Worm (Caenorhabditis elegans) whole organism, early embryonic: ENCODE data around the gene srlf-27.

Source experiments
- B0310.2 ChIP-seq: sonication (generic microtip); optimal IDR thresholded peaks from 2 replicates; lab custom pipeline; 2016; ENCODE audit warnings: mild to moderate bottlenecking, missing genetic modification characterization, missing compliant biosample characterization
- aly-1 ChIP-seq: sonication (generic microtip); optimal IDR thresholded peaks from 2 replicates; lab custom pipeline; 2016; ENCODE audit warnings: missing genetic modification characterization, missing compliant biosample characterization
- ama-1 ChIP-seq: fragments of 150-350 bp; optimal IDR thresholded peaks from 2 replicates; lab custom pipeline; 2014
- ceh-13 ChIP-seq: fragments of 200-800 bp; sonication (Bioruptor generic); optimal IDR thresholded peaks from 2 replicates; lab custom pipeline; 2018; ENCODE audit warnings: mild to moderate bottlenecking, missing genetic modification characterization, missing compliant biosample characterization
- ceh-36 ChIP-seq: sonication (generic microtip); optimal IDR thresholded peaks from 2 replicates; lab custom pipeline; 2016; ENCODE audit warnings: missing genetic modification characterization, inconsistent platforms, missing compliant biosample characterization
- ets-7 ChIP-seq: sonication (generic microtip); optimal IDR thresholded peaks from 2 replicates; lab custom pipeline; 2016; ENCODE audit warnings: missing genotype, missing genetic modification characterization, missing compliant biosample characterization
- flt-1 ChIP-seq: fragments of 200-800 bp; sonication (Bioruptor generic); IDR thresholded peaks from 2 replicates; pipeline ENCODE4 v1.3.6; 2022; ENCODE audit warnings: missing genetic modification characterization, missing compliant biosample characterization
- hmbx-1 ChIP-seq: sonication (generic microtip); optimal IDR thresholded peaks from 2 replicates; lab custom pipeline; 2016; ENCODE audit warnings: mild to moderate bottlenecking, missing genetic modification characterization, missing compliant biosample characterization
- hmg-4 ChIP-seq: fragments of 200-800 bp; sonication (Bioruptor generic); optimal IDR thresholded peaks from 2 replicates; lab custom pipeline; 2018; ENCODE audit warnings: mild to moderate bottlenecking, missing genetic modification characterization, missing compliant biosample characterization
- scrt-1 ChIP-seq: fragments of 200-800 bp; sonication (Bioruptor generic); IDR thresholded peaks from 2 replicates; pipeline ENCODE4 v1.3.6; 2022; ENCODE audit warnings: missing genetic modification characterization, missing compliant biosample characterization
- sea-1 ChIP-seq: fragments of 200-800 bp; sonication (Bioruptor generic); conservative IDR thresholded peaks from 2 replicates; pipeline ENCODE4 v1.3.6; 2022; ENCODE audit warnings: missing genetic modification characterization, missing compliant biosample characterization
- tbx-11 ChIP-seq: fragments of 200-800 bp; sonication (Bioruptor generic); IDR thresholded peaks from 2 replicates; pipeline ENCODE4 v1.3.6; 2022; ENCODE audit warnings: missing genetic modification characterization, missing compliant biosample characterization
- tbx-37 ChIP-seq: fragments of 200-800 bp; sonication (Bioruptor generic); conservative IDR thresholded peaks from 2 replicates; pipeline ENCODE4 v1.3.6; 2022; ENCODE audit warnings: missing genetic modification reagents, missing genetic modification characterization, missing compliant biosample characterization
- tra-4 ChIP-seq: sonication (generic microtip); optimal IDR thresholded peaks from 2 replicates; lab custom pipeline; 2017; ENCODE audit warnings: missing genetic modification characterization, missing compliant biosample characterization

DNA sequence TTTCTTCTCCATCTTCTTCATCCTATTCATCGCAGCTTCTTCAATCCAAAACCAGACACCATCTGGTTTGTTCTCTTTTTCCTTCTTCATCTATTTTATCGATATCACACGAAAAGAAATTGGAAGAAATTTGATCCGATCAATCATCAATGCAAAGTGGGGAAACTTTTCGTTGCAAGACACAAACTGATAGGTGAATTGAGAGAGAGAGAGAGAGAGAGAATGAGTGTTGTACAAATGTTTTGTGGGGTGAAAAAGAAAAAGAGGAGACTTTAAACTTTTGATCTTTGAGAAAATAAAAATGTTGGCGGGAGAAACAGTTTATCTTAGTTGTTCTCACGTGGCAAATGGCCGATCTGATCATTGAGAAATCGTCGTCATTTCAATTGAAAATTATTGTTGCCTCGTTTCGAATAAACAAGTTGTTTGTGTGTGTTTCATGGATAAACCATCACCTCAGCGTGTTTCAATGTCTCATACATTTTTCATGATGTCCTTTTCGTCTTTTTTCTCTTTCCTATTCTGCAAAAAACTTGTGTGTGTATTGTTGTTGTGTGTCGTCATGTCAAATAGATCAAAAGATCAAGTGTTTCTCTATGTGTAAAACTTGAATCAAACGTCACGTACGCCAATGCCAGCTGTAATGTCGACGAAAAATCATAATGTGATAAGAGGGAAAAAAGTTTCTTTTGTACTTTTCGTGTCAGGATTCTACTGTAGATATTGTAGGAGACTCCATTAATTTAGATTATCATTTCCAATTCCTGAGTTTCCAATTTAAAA lies 24.8 kb upstream of the srlf-27 start:
- TF ChIP-seq ama-1 = no peak
- TF ChIP-seq tra-4 (tag; lab: Kevin White, UChicago) = no peak
- TF ChIP-seq flt-1 (GFP tag; lab: Robert Waterston, UW) = no peak
- no peak for TF ChIP-seq scrt-1 (GFP tag; lab: Robert Waterston, UW)
- TF ChIP-seq ceh-36 (tag; lab: Kevin White, UChicago) = no peak
- TF ChIP-seq B0310.2 (tag; lab: Kevin White, UChicago) = no peak
- TF ChIP-seq tbx-37 (GFP tag; lab: Robert Waterston, UW) = no peak
- no peak for TF ChIP-seq ets-7 (tag; lab: Kevin White, UChicago)
- TF ChIP-seq hmg-4 (GFP tag; lab: Kevin White, UChicago) = no peak
- no peak for TF ChIP-seq aly-1 (tag; lab: Kevin White, UChicago)
- TF ChIP-seq hmbx-1 (tag; lab: Kevin White, UChicago) = no peak
- no peak for TF ChIP-seq tbx-11 (GFP tag; lab: Robert Waterston, UW)
- TF ChIP-seq ceh-13 (GFP tag; lab: Kevin White, UChicago) = no peak
- no peak for TF ChIP-seq sea-1
